Worm (Caenorhabditis elegans) whole organism, L4 larva: Measurements from ENCODE around the gene T16H12.3.

Source experiments
- F44E2.7 ChIP-seq: fragments of 200-800 bp; sonication (Bioruptor generic); IDR thresholded peaks from 2 replicates; pipeline ENCODE4 v2.1.2; 2022; ENCODE audit warnings: missing genetic modification characterization, missing compliant biosample characterization
- F49E8.2 ChIP-seq: sonication (generic microtip); optimal IDR thresholded peaks from 2 replicates; lab custom pipeline; 2016; ENCODE audit warnings: missing compliant biosample characterization, mild to moderate bottlenecking, missing genetic modification characterization, borderline replicate concordance
- T26A8.4 ChIP-seq: fragments of 200-800 bp; sonication (Bioruptor generic); IDR thresholded peaks from 2 replicates; pipeline ENCODE4 v1.3.6; 2022; ENCODE audit warnings: missing genetic modification characterization, missing compliant biosample characterization
- aly-2 ChIP-seq: sonication (generic microtip); optimal IDR thresholded peaks from 2 replicates; lab custom pipeline; 2018; ENCODE audit warnings: missing biosample characterization, missing genetic modification characterization
- attf-4 ChIP-seq: sonication (generic microtip); optimal IDR thresholded peaks from 3 replicates; lab custom pipeline; 2017; ENCODE audit warnings: missing biosample characterization, missing genetic modification characterization
- ceh-28 ChIP-seq: fragments of 150-350 bp; optimal IDR thresholded peaks from 2 replicates; lab custom pipeline; 2014; ENCODE audit warnings: missing biosample characterization, missing genetic modification reagents, missing genetic modification characterization
- ceh-44 ChIP-seq: fragments of 200-800 bp; sonication (Bioruptor generic); IDR thresholded peaks from 2 replicates; pipeline ENCODE4 v1.3.6; 2022; ENCODE audit warnings: missing genetic modification reagents, missing genetic modification characterization, missing compliant biosample characterization
- ceh-82 ChIP-seq: sonication (generic microtip); optimal IDR thresholded peaks from 2 replicates; lab custom pipeline; 2017; ENCODE audit warnings: missing biosample characterization, missing genetic modification characterization
- daf-19 ChIP-seq: fragments of 200-800 bp; sonication (Bioruptor generic); conservative IDR thresholded peaks from 2 replicates; pipeline ENCODE4 v1.3.6; 2022; ENCODE audit warnings: missing genetic modification characterization, missing compliant biosample characterization
- daf-8 ChIP-seq: fragments of 200-800 bp; sonication (Bioruptor generic); IDR thresholded peaks from 2 replicates; pipeline ENCODE4 v1.3.6; 2022; ENCODE audit warnings: missing genetic modification characterization, missing compliant biosample characterization
- dpl-1 ChIP-seq: fragments of 150-350 bp; optimal IDR thresholded peaks from 2 replicates; lab custom pipeline; 2014; ENCODE audit warnings: missing biosample characterization, missing genetic modification reagents, missing genetic modification characterization
- egl-43 ChIP-seq: fragments of 200-800 bp; sonication (Bioruptor generic); IDR thresholded peaks from 2 replicates; pipeline ENCODE4 v1.3.6; 2022; ENCODE audit warnings: missing genetic modification reagents, missing genetic modification characterization, missing compliant biosample characterization
- hif-1 ChIP-seq, 2 experiments: sonication (generic microtip); optimal IDR thresholded peaks; 2 replicates each; lab custom pipeline; 2016 to 2017; ENCODE audit warnings: missing compliant biosample characterization in 2 of 2, missing genetic modification characterization in 2 of 2, missing genetic modification reagents in 2 of 2, missing genotype in 2 of 2, mild to moderate bottlenecking in 1 of 2
- hlh-11 ChIP-seq: fragments of 200-800 bp; sonication (Bioruptor generic); optimal IDR thresholded peaks from 2 replicates; lab custom pipeline; 2018; ENCODE audit warnings: mild to moderate bottlenecking, missing genetic modification characterization, missing compliant biosample characterization
- lin-13 ChIP-seq: fragments of 150-350 bp; optimal IDR thresholded peaks from 2 replicates; lab custom pipeline; 2014; ENCODE audit warnings: missing biosample characterization, missing genetic modification reagents, missing genetic modification characterization
- lin-29 ChIP-seq: fragments of 200-800 bp; sonication (Bioruptor generic); IDR thresholded peaks from 2 replicates; pipeline ENCODE4 v1.3.6; 2022; ENCODE audit warnings: missing genetic modification reagents, missing genetic modification characterization, missing compliant biosample characterization
- lsy-2 ChIP-seq, 2 experiments: fragments of 150-350 bp in 1 of 2; sonication (generic microtip) in 1 of 2; optimal IDR thresholded peaks; 2 replicates each; lab custom pipeline; 2014 to 2017; ENCODE audit warnings: missing biosample characterization in 2 of 2, missing genetic modification characterization in 2 of 2
- madf-9 ChIP-seq: fragments of 200-800 bp; sonication (Bioruptor generic); conservative IDR thresholded peaks from 2 replicates; pipeline ENCODE4 v1.3.6; 2022; ENCODE audit warnings: missing genetic modification reagents, missing genetic modification characterization, missing compliant biosample characterization
- mdt-29 ChIP-seq: fragments of 200-800 bp; sonication (Bioruptor generic); IDR thresholded peaks from 2 replicates; pipeline ENCODE4 v1.3.6; 2022; ENCODE audit warnings: missing genetic modification reagents, missing genetic modification characterization, missing compliant biosample characterization
- mes-2 ChIP-seq: sonication (generic microtip); optimal IDR thresholded peaks from 2 replicates; lab custom pipeline; 2016; ENCODE audit warnings: missing genotype, mild to moderate bottlenecking, missing genetic modification characterization, missing compliant biosample characterization; ENCODE audit not compliant: poor library complexity, severe bottlenecking
- mxl-3 ChIP-seq: fragments of 200-800 bp; sonication (Bioruptor generic); optimal IDR thresholded peaks from 2 replicates; lab custom pipeline; 2018; ENCODE audit warnings: mild to moderate bottlenecking, missing genetic modification characterization, missing compliant biosample characterization
- nhr-10 ChIP-seq: fragments of 150-350 bp; optimal IDR thresholded peaks from 2 replicates; lab custom pipeline; 2014; ENCODE audit warnings: missing biosample characterization, missing genetic modification characterization
- nhr-11 ChIP-seq: fragments of 150-350 bp; optimal IDR thresholded peaks from 2 replicates; lab custom pipeline; 2014; ENCODE audit warnings: missing biosample characterization, missing genetic modification characterization
- nhr-28 ChIP-seq: fragments of 150-350 bp; optimal IDR thresholded peaks from 2 replicates; lab custom pipeline; 2014; ENCODE audit warnings: missing biosample characterization, missing genetic modification characterization
- pqm-1 ChIP-seq: sonication (generic microtip); optimal IDR thresholded peaks from 2 replicates; lab custom pipeline; 2017; ENCODE audit warnings: missing biosample characterization, missing genetic modification characterization
- rbr-2 ChIP-seq: sonication (generic microtip); optimal IDR thresholded peaks from 2 replicates; lab custom pipeline; 2016; ENCODE audit warnings: missing genotype, missing genetic modification characterization, missing compliant biosample characterization
- snpc-4 ChIP-seq: fragments of 150-350 bp; optimal IDR thresholded peaks from 2 replicates; lab custom pipeline; 2014; ENCODE audit warnings: missing biosample characterization, missing genetic modification characterization
- spr-1 ChIP-seq: sonication (generic microtip); optimal IDR thresholded peaks from 2 replicates; lab custom pipeline; 2016; ENCODE audit warnings: mild to moderate bottlenecking, missing genetic modification characterization, missing compliant biosample characterization
- tag-97 ChIP-seq: fragments of 200-800 bp; sonication (Bioruptor generic); IDR thresholded peaks from 2 replicates; pipeline ENCODE4 v1.3.6; 2022; ENCODE audit warnings: missing genetic modification characterization, missing compliant biosample characterization
- unc-130 ChIP-seq: sonication (generic microtip); optimal IDR thresholded peaks from 2 replicates; lab custom pipeline; 2016; ENCODE audit warnings: missing genetic modification reagents, missing genetic modification characterization, missing compliant biosample characterization
- vab-7 ChIP-seq: fragments of 200-800 bp; sonication (Bioruptor generic); IDR thresholded peaks from 2 replicates; pipeline ENCODE4 v1.3.6; 2022; ENCODE audit warnings: missing genetic modification reagents, missing genetic modification characterization, missing compliant biosample characterization
- zag-1 ChIP-seq: fragments of 150-350 bp; optimal IDR thresholded peaks from 2 replicates; lab custom pipeline; 2014; ENCODE audit warnings: missing biosample characterization, missing genetic modification characterization
- zfp-3 ChIP-seq: fragments of 200-800 bp; sonication (Bioruptor generic); conservative IDR thresholded peaks from 2 replicates; pipeline ENCODE4 v1.3.6; 2022; ENCODE audit warnings: missing genetic modification reagents, missing genetic modification characterization, missing compliant biosample characterization
- zip-11 ChIP-seq: fragments of 200-800 bp; sonication (Bioruptor generic); IDR thresholded peaks from 2 replicates; pipeline ENCODE4 v1.3.6; 2022; ENCODE audit warnings: missing genetic modification characterization, missing compliant biosample characterization
- ztf-11 ChIP-seq: fragments of 150-350 bp; optimal IDR thresholded peaks from 2 replicates; lab custom pipeline; 2014; ENCODE audit warnings: missing biosample characterization, missing genetic modification characterization
- ztf-7 ChIP-seq: fragments of 150-350 bp; optimal IDR thresholded peaks from 2 replicates; lab custom pipeline; 2014; ENCODE audit warnings: missing biosample characterization, missing genetic modification characterization

Gene T16H12.3

ce11 chrIII:10123586-10124233 is 40.6 kb upstream of the T16H12.3 start, which contains the start of gene ttll-4 (continued):
- TF ChIP-seq dpl-1 (GFP tag; lab: Kevin White, UChicago) (peak; percentile 20), pqm-1 (tag; lab: Kevin White, UChicago) (no peak), ztf-11 (tag; lab: Kevin White, UChicago) (no peak), F49E8.2 (no peak), nhr-28 (tag; lab: Kevin White, UChicago) (no peak), hif-1 (tag; optimal IDR thresholded peaks at IDR 0.05; lab: Kevin White, UChicago) (peak in 1 of 2 experiments; percentile 20), zfp-3 (GFP tag; lab: Robert Waterston, UW) (no peak), ceh-44 (0 out of 2 replicates have a peak, but pooled peaks have one; percentile 23), mdt-29 (GFP tag; lab: Robert Waterston, UW) (0 out of 2 replicates have a peak, but pooled peaks have one; percentile 39), nhr-11 (no peak), unc-130 (GFP tag; lab: Kevin White, UChicago) (peak; percentile 57), mxl-3 (GFP tag; lab: Kevin White, UChicago) (no peak), lin-13 (GFP tag; lab: Kevin White, UChicago) (peak; percentile 22), lin-29 (GFP tag; lab: Robert Waterston, UW) (no peak), tag-97 (GFP tag; lab: Robert Waterston, UW) (no peak), rbr-2 (tag; lab: Kevin White, UChicago) (peak; percentile 65), ztf-7 (no peak), vab-7 (GFP tag; lab: Robert Waterston, UW) (peak; percentile 87), daf-8 (GFP tag; lab: Robert Waterston, UW) (no peak), lsy-2 (tag; optimal IDR thresholded peaks at IDR 0.05; lab: Kevin White, UChicago) (peak in 1 of 2 experiments; percentile 62), mes-2 (tag; lab: Kevin White, UChicago) (peak; percentile 94), egl-43 (GFP tag; lab: Robert Waterston, UW) (peak; percentile 37; the same call in 1 of the 2 replicates), nhr-10 (tag; lab: Kevin White, UChicago) (no peak), snpc-4 (tag; lab: Kevin White, UChicago) (no peak), spr-1 (tag; lab: Kevin White, UChicago) (no peak), madf-9 (GFP tag; lab: Robert Waterston, UW) (0 out of 2 replicates have a peak, but pooled peaks have one; percentile 52)

DNA sequence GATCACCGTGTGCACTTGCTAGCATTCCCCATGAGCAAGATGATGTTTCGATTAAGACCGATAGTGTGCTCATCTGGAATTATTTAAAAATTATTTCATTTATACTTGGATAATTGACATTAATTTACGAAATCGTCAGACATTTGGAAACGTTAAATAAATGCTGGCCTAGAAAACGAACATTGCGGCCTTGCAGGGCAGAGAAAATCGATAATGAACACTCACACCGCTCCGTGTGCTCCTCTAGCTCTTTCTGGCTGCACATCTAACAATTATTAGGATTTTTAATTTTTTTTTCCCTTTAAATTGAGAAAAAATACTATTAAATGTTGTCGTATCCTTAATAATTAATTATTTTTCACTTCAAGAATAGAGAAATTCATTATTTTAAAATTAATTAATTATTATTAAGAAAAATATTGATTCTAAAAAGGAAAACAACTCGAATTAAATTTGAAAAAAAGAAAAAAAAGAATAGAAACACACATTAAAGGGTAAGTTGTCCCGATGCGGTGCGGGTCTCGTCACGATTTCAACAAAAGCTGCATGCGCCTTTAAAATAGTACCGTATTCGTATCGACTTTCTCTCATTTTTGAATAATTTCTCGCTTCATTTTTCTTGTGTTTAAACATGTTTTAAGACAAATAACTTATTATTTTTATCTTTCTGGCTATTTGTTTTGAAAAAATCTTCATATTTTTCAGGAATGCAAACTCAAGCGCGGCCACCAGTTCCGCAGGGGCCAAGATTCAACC is 37.2 kb upstream of the T16H12.3 start, which contains the start of the genes gtf-2H3 and ham-3:
Gene gtf-2H3, minus strand, starts transcription at position 73 of the 756 bp plus-strand sequence.
Gene ham-3, plus strand, starts transcription at position 706 of the 756 bp plus-strand sequence.
- no peak for TF ChIP-seq hif-1 (tag; optimal IDR thresholded peaks at IDR 0.05; lab: Kevin White, UChicago)
- TF ChIP-seq daf-8 (GFP tag; lab: Robert Waterston, UW), result no peak
- TF ChIP-seq ceh-28 (tag; lab: Kevin White, UChicago), result peak; percentile 65
- no peak for TF ChIP-seq zfp-3 (GFP tag; lab: Robert Waterston, UW)
- peak in 1 of 2 experiments; percentile 25 for TF ChIP-seq lsy-2 (tag; optimal IDR thresholded peaks at IDR 0.05; lab: Kevin White, UChicago)
- no peak for TF ChIP-seq attf-4
- TF ChIP-seq mes-2 (tag; lab: Kevin White, UChicago), result peak; percentile 65
- TF ChIP-seq T26A8.4 (GFP tag; lab: Robert Waterston, UW), result no peak
- TF ChIP-seq hlh-11 (tag; lab: Kevin White, UChicago), result no peak
- no peak for TF ChIP-seq aly-2
- TF ChIP-seq zag-1 (tag; lab: Kevin White, UChicago), result no peak
- TF ChIP-seq ceh-82 (tag; lab: Kevin White, UChicago), result no peak
- no peak for TF ChIP-seq F44E2.7
- TF ChIP-seq zip-11 (GFP tag; lab: Robert Waterston, UW), result no peak
- no peak for TF ChIP-seq daf-19 (GFP tag; lab: Robert Waterston, UW)
